Fruit fly (Drosophila melanogaster) whole organism, prepupa: ENCODE results near the gene org-1.

ENCODE experiments used
- CG16779 ChIP-seq: fragments of 200-800 bp; sonication (Bioruptor generic); optimal IDR thresholded peaks from 3 replicates; lab custom pipeline; 2017; ENCODE audit warnings: missing biosample characterization, mild to moderate bottlenecking, missing genetic modification characterization
- CG6276 ChIP-seq: fragments of 200-800 bp; sonication (Bioruptor generic); optimal IDR thresholded peaks from 2 replicates; lab custom pipeline; 2017; ENCODE audit warnings: missing biosample characterization, mild to moderate bottlenecking, missing genetic modification characterization
- Sox14 ChIP-seq: fragments of 200-800 bp; sonication (Bioruptor generic); optimal IDR thresholded peaks from 3 replicates; lab custom pipeline; 2016; ENCODE audit warnings: missing biosample characterization, missing genetic modification characterization

- no peak for TF ChIP-seq CG6276 (GFP tag; lab: Kevin White, UChicago)
- no peak for TF ChIP-seq Sox14 (GFP tag; lab: Kevin White, UChicago)
- TF ChIP-seq CG16779 (tag; lab: Kevin White, UChicago), result no peak
Observed at dm6 chrX:8415605-8416004, 39.3 kb downstream of the org-1 start.
